Worm (Caenorhabditis elegans) whole organism, L4 larva: Measurements from ENCODE around the gene nimk-1.

Experiments
- F44E2.7 ChIP-seq: fragments of 200-800 bp; sonication (Bioruptor generic); IDR thresholded peaks from 2 replicates; pipeline ENCODE4 v2.1.2; 2022; ENCODE audit warnings: missing genetic modification characterization, missing compliant biosample characterization
- F49E8.2 ChIP-seq: sonication (generic microtip); optimal IDR thresholded peaks from 2 replicates; lab custom pipeline; 2016; ENCODE audit warnings: missing compliant biosample characterization, mild to moderate bottlenecking, missing genetic modification characterization, borderline replicate concordance
- Y5F2A.4 ChIP-seq: fragments of 200-800 bp; sonication (Bioruptor generic); optimal IDR thresholded peaks from 2 replicates; lab custom pipeline; 2018; ENCODE audit warnings: mild to moderate bottlenecking, missing genetic modification characterization, missing compliant biosample characterization
- Y75B8A.6 ChIP-seq: fragments of 200-800 bp; sonication (Bioruptor generic); IDR thresholded peaks from 2 replicates; pipeline ENCODE4 v1.3.6; 2022; ENCODE audit warnings: missing genetic modification reagents, missing genetic modification characterization, missing compliant biosample characterization
- aha-1 ChIP-seq: fragments of 150-350 bp; peaks from one replicate; lab custom pipeline; 2014; ENCODE audit warnings: missing biosample characterization, missing genetic modification characterization
- ceh-20 ChIP-seq: fragments of 200-800 bp; sonication (Bioruptor generic); IDR thresholded peaks from 2 replicates; pipeline ENCODE4 v1.3.6; 2022; ENCODE audit warnings: missing genetic modification reagents, missing genetic modification characterization, missing compliant biosample characterization
- ces-1 ChIP-seq: fragments of 150-350 bp; sonication (generic microtip); optimal IDR thresholded peaks from 4 replicates; lab custom pipeline; 2014; ENCODE audit warnings: missing biosample characterization, missing genetic modification reagents, missing genetic modification characterization
- ctbp-1 ChIP-seq: fragments of 200-800 bp; sonication (Bioruptor generic); IDR thresholded peaks from 2 replicates; pipeline ENCODE4 v1.3.6; 2022; ENCODE audit warnings: missing genetic modification reagents, missing genetic modification characterization, missing compliant biosample characterization
- daf-12 ChIP-seq: fragments of 150-350 bp; optimal IDR thresholded peaks from 2 replicates; lab custom pipeline; 2014; ENCODE audit warnings: missing biosample characterization, missing genetic modification reagents, missing genetic modification characterization
- daf-16 ChIP-seq, 3 experiments: sonication (generic microtip); optimal IDR thresholded peaks; 2 replicates each; lab custom pipeline; 2016 to 2017; ENCODE audit warnings: missing genetic modification characterization in 3 of 3, missing genetic modification reagents in 3 of 3, mild to moderate bottlenecking in 2 of 3, missing compliant biosample characterization in 2 of 3, missing biosample characterization in 1 of 3, moderate library complexity in 1 of 3
- dmd-6 ChIP-seq: fragments of 200-800 bp; sonication (Bioruptor generic); IDR thresholded peaks from 2 replicates; pipeline ENCODE4 v1.3.6; 2022; ENCODE audit warnings: missing genetic modification reagents, missing genetic modification characterization, missing compliant biosample characterization
- dmd-9 ChIP-seq: fragments of 200-800 bp; sonication (Bioruptor generic); IDR thresholded peaks from 2 replicates; pipeline ENCODE4 v1.3.6; 2022; ENCODE audit warnings: missing genetic modification reagents, missing genetic modification characterization, missing compliant biosample characterization
- dve-1 ChIP-seq: sonication (generic microtip); optimal IDR thresholded peaks from 2 replicates; lab custom pipeline; 2017; ENCODE audit warnings: antibody characterized with exemption, mild to moderate bottlenecking, missing genetic modification characterization, missing compliant biosample characterization; ENCODE audit not compliant: insufficient read depth
- egl-27 ChIP-seq: sonication (generic microtip); optimal IDR thresholded peaks from 3 replicates; lab custom pipeline; 2017; ENCODE audit warnings: missing biosample characterization, missing genetic modification reagents, missing genetic modification characterization
- fkh-10 ChIP-seq: fragments of 150-350 bp; optimal IDR thresholded peaks from 2 replicates; lab custom pipeline; 2014; ENCODE audit warnings: missing biosample characterization, missing genetic modification reagents, missing genetic modification characterization
- fos-1 ChIP-seq: fragments of 150-350 bp; optimal IDR thresholded peaks from 2 replicates; lab custom pipeline; 2014; ENCODE audit warnings: missing biosample characterization, missing genetic modification characterization
- hlh-11 ChIP-seq: fragments of 200-800 bp; sonication (Bioruptor generic); optimal IDR thresholded peaks from 2 replicates; lab custom pipeline; 2018; ENCODE audit warnings: mild to moderate bottlenecking, missing genetic modification characterization, missing compliant biosample characterization
- hlh-30 ChIP-seq: sonication (generic microtip); optimal IDR thresholded peaks from 2 replicates; lab custom pipeline; 2017; ENCODE audit warnings: antibody characterized with exemption, mild to moderate bottlenecking, missing genetic modification characterization, missing compliant biosample characterization; ENCODE audit not compliant: insufficient read depth
- lir-3 ChIP-seq: sonication (generic microtip); optimal IDR thresholded peaks from 2 replicates; lab custom pipeline; 2016; ENCODE audit warnings: mild to moderate bottlenecking, missing genetic modification characterization, missing compliant biosample characterization
- lsy-2 ChIP-seq, 2 experiments: fragments of 150-350 bp in 1 of 2; sonication (generic microtip) in 1 of 2; optimal IDR thresholded peaks; 2 replicates each; lab custom pipeline; 2014 to 2017; ENCODE audit warnings: missing biosample characterization in 2 of 2, missing genetic modification characterization in 2 of 2
- madf-9 ChIP-seq: fragments of 200-800 bp; sonication (Bioruptor generic); conservative IDR thresholded peaks from 2 replicates; pipeline ENCODE4 v1.3.6; 2022; ENCODE audit warnings: missing genetic modification reagents, missing genetic modification characterization, missing compliant biosample characterization
- mdl-1 ChIP-seq, 2 experiments: fragments of 150-350 bp in 1 of 2; sonication (generic microtip) in 1 of 2; optimal IDR thresholded peaks; 2 replicates each; lab custom pipeline; 2014 to 2017; ENCODE audit warnings: missing biosample characterization in 2 of 2, missing genetic modification characterization in 2 of 2
- mdt-29 ChIP-seq: fragments of 200-800 bp; sonication (Bioruptor generic); IDR thresholded peaks from 2 replicates; pipeline ENCODE4 v1.3.6; 2022; ENCODE audit warnings: missing genetic modification reagents, missing genetic modification characterization, missing compliant biosample characterization
- mes-2 ChIP-seq: sonication (generic microtip); optimal IDR thresholded peaks from 2 replicates; lab custom pipeline; 2016; ENCODE audit warnings: missing genotype, mild to moderate bottlenecking, missing genetic modification characterization, missing compliant biosample characterization; ENCODE audit not compliant: poor library complexity, severe bottlenecking
- mxl-3 ChIP-seq: fragments of 200-800 bp; sonication (Bioruptor generic); optimal IDR thresholded peaks from 2 replicates; lab custom pipeline; 2018; ENCODE audit warnings: mild to moderate bottlenecking, missing genetic modification characterization, missing compliant biosample characterization
- nhr-10 ChIP-seq: fragments of 150-350 bp; optimal IDR thresholded peaks from 2 replicates; lab custom pipeline; 2014; ENCODE audit warnings: missing biosample characterization, missing genetic modification characterization
- nhr-102 ChIP-seq: sonication (generic microtip); optimal IDR thresholded peaks from 2 replicates; lab custom pipeline; 2016; ENCODE audit warnings: mild to moderate bottlenecking, missing genetic modification characterization, moderate library complexity, missing compliant biosample characterization
- nhr-25 ChIP-seq: sonication (generic microtip); optimal IDR thresholded peaks from 2 replicates; lab custom pipeline; 2017; ENCODE audit warnings: missing genetic modification characterization, mild to moderate bottlenecking, missing compliant biosample characterization, antibody characterized with exemption, moderate library complexity, borderline replicate concordance; ENCODE audit not compliant: insufficient read depth
- nhr-28 ChIP-seq: fragments of 150-350 bp; optimal IDR thresholded peaks from 2 replicates; lab custom pipeline; 2014; ENCODE audit warnings: missing biosample characterization, missing genetic modification characterization
- nhr-41 ChIP-seq: fragments of 200-800 bp; sonication (Bioruptor generic); IDR thresholded peaks from 2 replicates; pipeline ENCODE4 v1.3.6; 2022; ENCODE audit warnings: missing genetic modification reagents, missing genetic modification characterization, missing compliant biosample characterization
- nhr-48 ChIP-seq: sonication (generic microtip); optimal IDR thresholded peaks from 2 replicates; lab custom pipeline; 2016; ENCODE audit warnings: mild to moderate bottlenecking, missing genetic modification characterization, missing compliant biosample characterization
- php-3 ChIP-seq: fragments of 200-800 bp; sonication (Bioruptor generic); IDR thresholded peaks from 2 replicates; pipeline ENCODE4 v1.3.6; 2022; ENCODE audit warnings: missing genetic modification reagents, missing genetic modification characterization, missing compliant biosample characterization
- pqm-1 ChIP-seq: sonication (generic microtip); optimal IDR thresholded peaks from 2 replicates; lab custom pipeline; 2017; ENCODE audit warnings: missing biosample characterization, missing genetic modification characterization
- sdz-12 ChIP-seq: fragments of 200-800 bp; sonication (Bioruptor generic); optimal IDR thresholded peaks from 2 replicates; lab custom pipeline; 2018; ENCODE audit warnings: mild to moderate bottlenecking, missing genetic modification characterization, missing compliant biosample characterization
- snpc-4 ChIP-seq: fragments of 150-350 bp; optimal IDR thresholded peaks from 2 replicates; lab custom pipeline; 2014; ENCODE audit warnings: missing biosample characterization, missing genetic modification characterization
- tra-1 ChIP-seq: fragments of 200-800 bp; sonication (Bioruptor generic); IDR thresholded peaks from 2 replicates; pipeline ENCODE4 v1.3.6; 2022; ENCODE audit warnings: missing genetic modification reagents, missing genetic modification characterization, missing compliant biosample characterization
- unc-130 ChIP-seq: sonication (generic microtip); optimal IDR thresholded peaks from 2 replicates; lab custom pipeline; 2016; ENCODE audit warnings: missing genetic modification reagents, missing genetic modification characterization, missing compliant biosample characterization
- unc-39 ChIP-seq: sonication (generic microtip); optimal IDR thresholded peaks from 2 replicates; lab custom pipeline; 2017; ENCODE audit warnings: missing biosample characterization, missing genetic modification characterization
- unc-62 ChIP-seq, 3 experiments: fragments of 150-350 bp in 1 of 3; sonication (generic microtip); optimal IDR thresholded peaks in 2 of 3; peaks in 1 of 3; 1 replicate in 1 of 3; 2 replicates in 2 of 3; lab custom pipeline; 2014 to 2017; ENCODE audit warnings: missing biosample characterization in 3 of 3, missing genetic modification characterization in 3 of 3, missing genetic modification reagents in 3 of 3, missing genotype in 1 of 3
- zfp-2 ChIP-seq: sonication (generic microtip); optimal IDR thresholded peaks from 2 replicates; lab custom pipeline; 2016; ENCODE audit warnings: mild to moderate bottlenecking, missing genetic modification characterization, missing compliant biosample characterization
- zfp-3 ChIP-seq: fragments of 200-800 bp; sonication (Bioruptor generic); conservative IDR thresholded peaks from 2 replicates; pipeline ENCODE4 v1.3.6; 2022; ENCODE audit warnings: missing genetic modification reagents, missing genetic modification characterization, missing compliant biosample characterization
- zip-11 ChIP-seq: fragments of 200-800 bp; sonication (Bioruptor generic); IDR thresholded peaks from 2 replicates; pipeline ENCODE4 v1.3.6; 2022; ENCODE audit warnings: missing genetic modification characterization, missing compliant biosample characterization
- ztf-11 ChIP-seq: fragments of 150-350 bp; optimal IDR thresholded peaks from 2 replicates; lab custom pipeline; 2014; ENCODE audit warnings: missing biosample characterization, missing genetic modification characterization
- ztf-7 ChIP-seq: fragments of 150-350 bp; optimal IDR thresholded peaks from 2 replicates; lab custom pipeline; 2014; ENCODE audit warnings: missing biosample characterization, missing genetic modification characterization

nimk-1 gene

DNA sequence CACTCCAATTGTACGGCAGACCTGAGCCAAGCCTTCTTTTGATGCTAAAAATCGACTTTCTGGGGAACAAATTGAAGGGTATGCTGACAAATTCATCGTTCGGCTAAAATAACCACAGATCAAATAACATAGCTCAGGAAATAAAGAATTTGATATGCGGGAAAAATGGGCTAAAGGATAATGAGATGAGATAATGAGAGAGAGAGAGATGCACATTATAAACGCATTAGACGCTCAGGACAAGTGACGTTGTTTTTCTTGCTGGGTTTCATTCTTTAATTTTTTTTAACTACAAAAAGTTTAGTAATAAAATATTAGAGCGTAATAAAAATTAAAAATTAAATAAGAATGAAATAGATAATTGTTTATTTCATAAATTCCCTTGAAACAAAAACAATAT, 20.9 kb upstream of the nimk-1 start, which contains the start of gene srh-69:
srh-69 (minus strand) TSS at position 101 of the 400 bp plus-strand sequence.
- TF ChIP-seq nhr-28 (tag; lab: Kevin White, UChicago) (no peak), lsy-2 (tag; optimal IDR thresholded peaks at IDR 0.05; lab: Kevin White, UChicago) (no peak), fos-1 (no peak), ctbp-1 (GFP tag; lab: Robert Waterston, UW) (no peak), lir-3 (tag; lab: Kevin White, UChicago) (no peak), nhr-10 (tag; lab: Kevin White, UChicago) (no peak), F49E8.2 (tag; lab: Kevin White, UChicago) (no peak), tra-1 (GFP tag; lab: Robert Waterston, UW) (no peak), daf-16 (GFP tag; optimal IDR thresholded peaks at IDR 0.05; lab: Kevin White, UChicago) (no peak), daf-16 (tag; optimal IDR thresholded peaks at IDR 0.05; lab: Kevin White, UChicago) (no peak), madf-9 (GFP tag; lab: Robert Waterston, UW) (no peak), ztf-11 (tag; lab: Kevin White, UChicago) (no peak), unc-62 (GFP tag; optimal IDR thresholded peaks at IDR 0.05 in 1 of 2; lab: Kevin White, UChicago) (no peak), unc-62 (tag; optimal IDR thresholded peaks at IDR 0.05; lab: Kevin White, UChicago) (no peak), unc-39 (tag; lab: Kevin White, UChicago) (no peak), aha-1 (tag; lab: Kevin White, UChicago) (no peak), ces-1 (GFP tag; lab: Kevin White, UChicago) (no peak), nhr-102 (tag; lab: Kevin White, UChicago) (no peak), ceh-20 (GFP tag; lab: Robert Waterston, UW) (no peak), sdz-12 (GFP tag; lab: Kevin White, UChicago) (no peak), ztf-7 (tag; lab: Kevin White, UChicago) (no peak)

DNA sequence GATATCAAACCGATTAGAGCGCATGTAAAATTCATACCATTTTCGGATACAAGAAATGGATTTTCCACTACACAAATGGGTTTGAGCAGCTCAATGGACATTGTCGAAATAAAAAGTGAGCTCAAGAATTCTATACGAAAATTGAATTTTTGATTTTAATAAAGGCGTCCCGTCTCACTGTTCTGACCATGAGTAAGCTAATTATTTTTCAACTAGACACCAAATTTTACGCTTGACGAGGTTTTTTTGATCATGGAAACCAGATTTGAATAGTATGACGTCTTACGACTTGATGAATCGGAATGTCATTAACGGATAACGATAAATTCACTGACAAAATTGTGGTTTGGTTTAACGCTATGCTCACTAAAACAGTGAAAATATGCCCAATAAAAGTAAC, 19.2 kb upstream of the nimk-1 start, which contains the start of gene srh-61:
srh-61 (minus strand) TSS at position 101 of the 400 bp plus-strand sequence.
- peak in 1 of 2 experiments; percentile 49 for TF ChIP-seq unc-62 (GFP tag; optimal IDR thresholded peaks at IDR 0.05 in 1 of 2; lab: Kevin White, UChicago)
- no peak for TF ChIP-seq unc-62 (tag; optimal IDR thresholded peaks at IDR 0.05; lab: Kevin White, UChicago)
- no peak for TF ChIP-seq lir-3 (tag; lab: Kevin White, UChicago)

ce11 chrII:12518008-12518407, 17.5 kb upstream of the nimk-1 start:
- TF ChIP-seq snpc-4, result no peak
- no peak for TF ChIP-seq zip-11 (GFP tag; lab: Robert Waterston, UW)
- no peak for TF ChIP-seq nhr-41 (GFP tag; lab: Robert Waterston, UW)
- no peak for TF ChIP-seq daf-12
- TF ChIP-seq nhr-10 (tag; lab: Kevin White, UChicago), result no peak
- no peak for TF ChIP-seq Y5F2A.4 (GFP tag; lab: Kevin White, UChicago)
- no peak for TF ChIP-seq F44E2.7 (GFP tag; lab: Robert Waterston, UW)
- no peak for TF ChIP-seq mes-2 (tag; lab: Kevin White, UChicago)
- TF ChIP-seq dve-1 (tag; lab: Kevin White, UChicago), result peak; percentile 72
- no peak for TF ChIP-seq mdl-1 (tag; optimal IDR thresholded peaks at IDR 0.05; lab: Kevin White, UChicago)
- peak; percentile 22 for TF ChIP-seq hlh-11
- TF ChIP-seq zfp-2 (tag; lab: Kevin White, UChicago), result no peak
- TF ChIP-seq hlh-30 (tag; lab: Kevin White, UChicago), result no peak
- no peak for TF ChIP-seq unc-130 (GFP tag; lab: Kevin White, UChicago)
- peak; percentile 4 for TF ChIP-seq nhr-28 (tag; lab: Kevin White, UChicago)
- 0 out of 2 replicates have a peak, but pooled peaks have one; percentile 9 for TF ChIP-seq mdt-29 (GFP tag; lab: Robert Waterston, UW)
- TF ChIP-seq Y75B8A.6 (GFP tag; lab: Robert Waterston, UW), result no peak
- peak; percentile 38; the same call in 1 of the 2 replicates for TF ChIP-seq php-3 (GFP tag; lab: Robert Waterston, UW)
- TF ChIP-seq egl-27 (tag; lab: Kevin White, UChicago), result no peak
- no peak for TF ChIP-seq mxl-3
- TF ChIP-seq aha-1 (tag; lab: Kevin White, UChicago), result no peak
- TF ChIP-seq dmd-9 (GFP tag; lab: Robert Waterston, UW), result no peak
- TF ChIP-seq unc-62 (GFP tag; optimal IDR thresholded peaks at IDR 0.05 in 1 of 2; lab: Kevin White, UChicago), result peak in 1 of 2 experiments; percentile 47
- TF ChIP-seq unc-62 (tag; optimal IDR thresholded peaks at IDR 0.05; lab: Kevin White, UChicago), result no peak
- TF ChIP-seq fkh-10 (GFP tag; lab: Kevin White, UChicago), result no peak
- peak; percentile 23; the same call in 1 of the 2 replicates for TF ChIP-seq dmd-6 (GFP tag; lab: Robert Waterston, UW)
- no peak for TF ChIP-seq nhr-25
- no peak for TF ChIP-seq madf-9 (GFP tag; lab: Robert Waterston, UW)
- no peak for TF ChIP-seq pqm-1 (tag; lab: Kevin White, UChicago)
- no peak for TF ChIP-seq nhr-48 (tag; lab: Kevin White, UChicago)
- TF ChIP-seq sdz-12 (GFP tag; lab: Kevin White, UChicago), result no peak
- no peak for TF ChIP-seq zfp-3
